Fruit fly (Drosophila melanogaster): ENCODE results near the gene CG9784.
A peak's percentile ranks its signal among the peaks of the same experiment; 100 is the strongest.

Gene CG9784

DNA sequence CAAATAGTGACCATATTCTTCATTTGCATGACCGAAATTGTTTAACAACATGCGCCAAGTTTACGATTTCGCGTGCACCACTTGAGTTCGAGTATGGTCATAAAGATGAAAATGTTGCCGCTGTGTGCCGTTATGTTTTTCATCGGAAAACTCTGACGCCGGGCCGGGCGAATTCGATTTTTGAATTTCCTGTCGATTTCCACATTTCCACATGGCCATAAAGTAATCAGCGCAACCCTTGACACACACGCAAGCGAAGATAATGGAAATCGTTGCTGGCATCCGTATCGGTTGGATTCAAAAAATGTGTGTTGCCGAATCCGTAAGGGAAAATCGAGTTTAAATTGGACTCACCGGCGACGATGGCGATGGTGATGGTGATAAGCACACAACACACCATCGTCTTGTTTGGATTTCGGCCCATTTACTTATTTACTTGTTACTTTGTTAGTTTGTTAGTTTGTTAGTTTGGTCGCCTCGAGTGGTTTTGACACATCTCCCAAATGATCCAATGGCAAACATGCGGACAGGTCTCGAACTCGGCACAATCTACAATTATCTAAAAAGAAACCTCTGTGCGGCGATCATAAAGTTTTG is 45.6 kb upstream of the CG9784 start (continued):
- TF ChIP-seq NFAT (GFP tag; IDR thresholded peaks at IDR 0.05) (no peak), CG32772 (GFP tag; IDR thresholded peaks at IDR 0.05) (no peak), Mrtf (GFP tag; IDR thresholded peaks at IDR 0.05) (no peak), CG9437 (GFP tag; optimal IDR thresholded peaks at IDR 0.05) (no peak), crol (GFP tag; IDR thresholded peaks at IDR 0.05) (no peak), gro (GFP tag; optimal IDR thresholded peaks at IDR 0.05) (no peak), CG31441 (GFP tag; IDR thresholded peaks at IDR 0.05) (no peak; the same call in 1 of the 2 replicates), esg (GFP tag; conservative IDR thresholded peaks at IDR 0.05) (no peak), CG11456 (GFP tag; IDR thresholded peaks at IDR 0.05) (no peak), HmgZ (tag; optimal IDR thresholded peaks at IDR 0.05) (peak; percentile 27), HLHmδ (GFP tag; optimal IDR thresholded peaks at IDR 0.05) (peak; percentile 65), CoRest (tag; optimal IDR thresholded peaks at IDR 0.05) (peak; percentile 6), jumu (GFP tag; optimal IDR thresholded peaks at IDR 0.05) (no peak), B-H1 (GFP tag; IDR thresholded peaks at IDR 0.05) (no peak; the same call in 2 of the 3 replicates), CkIIα-i1 (GFP tag; IDR thresholded peaks at IDR 0.05) (no peak), hth (optimal IDR thresholded peaks at IDR 0.05) (no peak), H15 (GFP tag; IDR thresholded peaks at IDR 0.05) (no peak), CG10431 (GFP tag; optimal IDR thresholded peaks at IDR 0.05) (peak; percentile 33), Hsf (GFP tag; optimal IDR thresholded peaks at IDR 0.05) (no peak), CG32767 (GFP tag; IDR thresholded peaks at IDR 0.05) (0 out of 2 replicates have a peak, but pooled peaks have one; percentile 23), sima (GFP tag; optimal IDR thresholded peaks at IDR 0.05) (no peak), CG14710 (tag; optimal IDR thresholded peaks at IDR 0.05) (peak; percentile 41), Awh (GFP tag; IDR thresholded peaks at IDR 0.05) (peak; percentile 75), pho (GFP tag; optimal IDR thresholded peaks at IDR 0.05) (no peak), Ssrp (tag; optimal IDR thresholded peaks at IDR 0.05) (no peak), ab (GFP tag; optimal IDR thresholded peaks at IDR 0.05) (no peak), CG5953 (GFP tag; IDR thresholded peaks at IDR 0.05) (0 out of 2 replicates have a peak, but pooled peaks have one; percentile 37), CG12219 (GFP tag; optimal IDR thresholded peaks at IDR 0.05) (peak; percentile 55), CG3847 (GFP tag; IDR thresholded peaks at IDR 0.05) (no peak), nmo (GFP tag; optimal IDR thresholded peaks at IDR 0.05) (no peak), tio (GFP tag; optimal IDR thresholded peaks at IDR 0.05) (peak; percentile 3), maf-S (GFP tag; optimal IDR thresholded peaks at IDR 0.05) (no peak), CG14014 (GFP tag; IDR thresholded peaks at IDR 0.05) (peak; percentile 40; the same call in 1 of the 2 replicates), ken (GFP tag; IDR thresholded peaks at IDR 0.05) (no peak), CG14860 (GFP tag; IDR thresholded peaks at IDR 0.05; ENCODE audit: partially characterized antibody) (no peak), CG12769 (tag; optimal IDR thresholded peaks at IDR 0.05) (peak; percentile 54), unc-4 (GFP tag; IDR thresholded peaks at IDR 0.05; ENCODE audit: partially characterized antibody) (no peak), CG6689 (GFP tag; IDR thresholded peaks at IDR 0.05) (peak; percentile 25; the same call in 1 of the 2 replicates), zen2 (GFP tag; IDR thresholded peaks at IDR 0.05; ENCODE audit: partially characterized antibody) (no peak), ERR (GFP tag; optimal IDR thresholded peaks at IDR 0.05) (no peak), bigmax (GFP tag; optimal IDR thresholded peaks at IDR 0.05) (no peak), Drgx (GFP tag; IDR thresholded peaks at IDR 0.05) (no peak), Opbp (GFP tag; IDR thresholded peaks at IDR 0.05; ENCODE audit: partially characterized antibody) (no peak), Atf6 (GFP tag; IDR thresholded peaks at IDR 0.05) (peak; percentile 37; the same call in 1 of the 2 replicates), onecut (GFP tag; IDR thresholded peaks at IDR 0.05) (peak; percentile 53; the same call in 1 of the 2 replicates), caup (GFP tag; optimal IDR thresholded peaks at IDR 0.05; ENCODE audit: severe bottlenecking) (peak; percentile 20), CG8944 (GFP tag; optimal IDR thresholded peaks at IDR 0.05) (no peak), ato (GFP tag; IDR thresholded peaks at IDR 0.05; ENCODE audit: partially characterized antibody) (no peak), CG8478 (optimal IDR thresholded peaks at IDR 0.05) (no peak), tll (GFP tag; optimal IDR thresholded peaks at IDR 0.05) (peak in 1 of 2 experiments; percentile 80), CG18262 (tag; optimal IDR thresholded peaks at IDR 0.05) (peak; percentile 52)
